Fruit fly (Drosophila melanogaster) whole organism, prepupa: ENCODE data around the gene lace.

Experiments
- Blimp-1 ChIP-seq: fragments of 200-800 bp; sonication (Bioruptor generic); optimal IDR thresholded peaks from 3 replicates; lab custom pipeline; 2017; ENCODE audit warnings: missing biosample characterization, missing genetic modification characterization, mild to moderate bottlenecking, moderate library complexity, missing genetic modification reagents
- CG10631 ChIP-seq: fragments of 200-800 bp; sonication (Bioruptor generic); optimal IDR thresholded peaks from 2 replicates; lab custom pipeline; 2016; ENCODE audit warnings: missing biosample characterization, missing genetic modification characterization
- CG11902 ChIP-seq: fragments of 200-800 bp; sonication (Bioruptor generic); optimal IDR thresholded peaks from 3 replicates; lab custom pipeline; 2016; ENCODE audit warnings: missing biosample characterization, missing genetic modification characterization
- CG15336 ChIP-seq: fragments of 200-800 bp; sonication (Bioruptor generic); IDR thresholded peaks from 2 replicates; pipeline ENCODE4 v1.3.6; 2022; ENCODE audit warnings: missing biosample characterization, missing genetic modification characterization
- CG1621 ChIP-seq: fragments of 200-800 bp; sonication (Bioruptor generic); optimal IDR thresholded peaks from 3 replicates; lab custom pipeline; 2018; ENCODE audit warnings: missing biosample characterization, mild to moderate bottlenecking, missing genetic modification characterization
- CG16779 ChIP-seq: fragments of 200-800 bp; sonication (Bioruptor generic); optimal IDR thresholded peaks from 3 replicates; lab custom pipeline; 2017; ENCODE audit warnings: missing biosample characterization, mild to moderate bottlenecking, missing genetic modification characterization
- CG31627 ChIP-seq: fragments of 200-800 bp; sonication (Bioruptor generic); optimal IDR thresholded peaks from 3 replicates; lab custom pipeline; 2016; ENCODE audit warnings: missing biosample characterization, missing genetic modification characterization
- CG34406 ChIP-seq: fragments of 200-800 bp; sonication (Bioruptor generic); optimal IDR thresholded peaks from 3 replicates; lab custom pipeline; 2016; ENCODE audit warnings: missing biosample characterization, missing genetic modification characterization
- CG3919 ChIP-seq: fragments of 200-800 bp; sonication (Bioruptor generic); optimal IDR thresholded peaks from 3 replicates; lab custom pipeline; 2016; ENCODE audit warnings: missing biosample characterization, missing genetic modification characterization
- CG4318 ChIP-seq: fragments of 200-800 bp; sonication (Bioruptor generic); optimal IDR thresholded peaks from 3 replicates; lab custom pipeline; 2017; ENCODE audit warnings: missing biosample characterization, mild to moderate bottlenecking, missing genetic modification characterization
- CG6163 ChIP-seq: fragments of 200-800 bp; sonication (Bioruptor generic); IDR thresholded peaks from 3 replicates; pipeline ENCODE4 v1.3.6; 2022; ENCODE audit warnings: missing biosample characterization, missing genetic modification characterization
- CG6276 ChIP-seq: fragments of 200-800 bp; sonication (Bioruptor generic); optimal IDR thresholded peaks from 2 replicates; lab custom pipeline; 2017; ENCODE audit warnings: missing biosample characterization, mild to moderate bottlenecking, missing genetic modification characterization
- CG6792 ChIP-seq: fragments of 200-800 bp; sonication (Bioruptor generic); optimal IDR thresholded peaks from 3 replicates; lab custom pipeline; 2016; ENCODE audit warnings: missing biosample characterization, missing genetic modification characterization
- CG6808 ChIP-seq: fragments of 200-800 bp; sonication (Bioruptor generic); optimal IDR thresholded peaks from 3 replicates; lab custom pipeline; 2017; ENCODE audit warnings: missing biosample characterization, missing genetic modification characterization, mild to moderate bottlenecking, moderate library complexity, missing genetic modification reagents
- CG7368 ChIP-seq: fragments of 200-800 bp; sonication (Bioruptor generic); optimal IDR thresholded peaks from 3 replicates; lab custom pipeline; 2016; ENCODE audit warnings: missing biosample characterization, missing genetic modification characterization
- CG8319 ChIP-seq: fragments of 200-800 bp; sonication (Bioruptor generic); optimal IDR thresholded peaks from 3 replicates; lab custom pipeline; 2016; ENCODE audit warnings: missing biosample characterization, missing genetic modification characterization
- CG8632 ChIP-seq: fragments of 200-800 bp; sonication (Bioruptor generic); optimal IDR thresholded peaks from 3 replicates; lab custom pipeline; 2016; ENCODE audit warnings: missing biosample characterization, missing genetic modification characterization
- CG9139 ChIP-seq: fragments of 200-800 bp; sonication (Bioruptor generic); optimal IDR thresholded peaks from 3 replicates; lab custom pipeline; 2017; ENCODE audit warnings: missing biosample characterization, mild to moderate bottlenecking, missing genetic modification characterization
- Eip75B ChIP-seq: fragments of 200-800 bp; sonication (Bioruptor generic); optimal IDR thresholded peaks from 3 replicates; lab custom pipeline; 2016; ENCODE audit warnings: missing biosample characterization, missing genetic modification characterization
- Eip78C ChIP-seq: fragments of 200-800 bp; sonication (Bioruptor generic); peaks from one replicate; lab custom pipeline; 2016; ENCODE audit warnings: missing biosample characterization, missing genetic modification characterization
- Eip93F ChIP-seq: fragments of 200-800 bp; sonication (Bioruptor generic); optimal IDR thresholded peaks from 2 replicates; lab custom pipeline; 2016; ENCODE audit warnings: missing biosample characterization, mild to moderate bottlenecking, missing genetic modification characterization
- Ets21C ChIP-seq: fragments of 200-800 bp; sonication (Bioruptor generic); optimal IDR thresholded peaks from 3 replicates; lab custom pipeline; 2016; ENCODE audit warnings: missing biosample characterization, missing genetic modification characterization
- Ets96B ChIP-seq: fragments of 200-800 bp; optimal IDR thresholded peaks from 2 replicates; lab custom pipeline; 2019; ENCODE audit warnings: missing biosample characterization, mild to moderate bottlenecking, missing genetic modification characterization, moderate library complexity
- Gug ChIP-seq: fragments of 200-800 bp; sonication (Bioruptor generic); IDR thresholded peaks from 2 replicates; pipeline ENCODE4 v1.3.6; 2022; ENCODE audit warnings: missing biosample characterization, missing genetic modification characterization
- Hr38 ChIP-seq: sonication (Bioruptor generic); optimal IDR thresholded peaks from 2 replicates; lab custom pipeline; 2016; ENCODE audit warnings: missing biosample characterization, missing genetic modification characterization
- Hr39 ChIP-seq: fragments of 200-800 bp; sonication (Bioruptor generic); optimal IDR thresholded peaks from 2 replicates; lab custom pipeline; 2016; ENCODE audit warnings: missing biosample characterization, missing genetic modification characterization
- Hr4 ChIP-seq: fragments of 200-800 bp; sonication (Bioruptor generic); optimal IDR thresholded peaks from 3 replicates; lab custom pipeline; 2016; ENCODE audit warnings: missing biosample characterization, missing genetic modification characterization
- Met ChIP-seq: fragments of 200-800 bp; sonication (Bioruptor generic); optimal IDR thresholded peaks from 3 replicates; lab custom pipeline; 2016; ENCODE audit warnings: missing biosample characterization, missing genetic modification characterization
- Smox ChIP-seq: fragments of 200-800 bp; sonication (Bioruptor generic); optimal IDR thresholded peaks from 3 replicates; lab custom pipeline; 2016; ENCODE audit warnings: missing biosample characterization, missing genetic modification characterization
- Sox102F ChIP-seq: fragments of 200-800 bp; sonication (Bioruptor generic); optimal IDR thresholded peaks from 2 replicates; lab custom pipeline; 2016; ENCODE audit warnings: missing biosample characterization, mild to moderate bottlenecking, missing genetic modification characterization
- achi ChIP-seq: fragments of 200-800 bp; sonication (Bioruptor generic); optimal IDR thresholded peaks from 3 replicates; lab custom pipeline; 2016; ENCODE audit warnings: missing biosample characterization, missing genetic modification characterization
- acj6 ChIP-seq: fragments of 200-800 bp; sonication (Bioruptor generic); optimal IDR thresholded peaks from 3 replicates; lab custom pipeline; 2016; ENCODE audit warnings: missing biosample characterization, missing genetic modification characterization
- cyc ChIP-seq: fragments of 200-800 bp; sonication (Bioruptor generic); optimal IDR thresholded peaks from 3 replicates; lab custom pipeline; 2016; ENCODE audit warnings: missing biosample characterization, missing genetic modification characterization
- dac ChIP-seq: fragments of 200-800 bp; sonication (Bioruptor generic); optimal IDR thresholded peaks from 2 replicates; lab custom pipeline; 2017; ENCODE audit warnings: missing biosample characterization, mild to moderate bottlenecking, missing genetic modification characterization
- dsx ChIP-seq: fragments of 200-800 bp; optimal IDR thresholded peaks from 3 replicates; lab custom pipeline; 2019; ENCODE audit warnings: missing biosample characterization, mild to moderate bottlenecking, missing genetic modification characterization, moderate library complexity; ENCODE audit not compliant: poor library complexity, severe bottlenecking
- esn ChIP-seq: fragments of 200-800 bp; sonication (Bioruptor generic); optimal IDR thresholded peaks from 2 replicates; lab custom pipeline; 2016; ENCODE audit warnings: missing biosample characterization, mild to moderate bottlenecking, missing genetic modification characterization, moderate library complexity
- fd59A ChIP-seq: fragments of 200-800 bp; sonication (Bioruptor generic); optimal IDR thresholded peaks from 2 replicates; lab custom pipeline; 2017; ENCODE audit warnings: missing biosample characterization, mild to moderate bottlenecking, missing genetic modification characterization, missing genetic modification reagents
- fd85E ChIP-seq: fragments of 200-800 bp; sonication (Bioruptor generic); optimal IDR thresholded peaks from 3 replicates; lab custom pipeline; 2016; ENCODE audit warnings: missing biosample characterization, missing genetic modification characterization
- lz ChIP-seq: fragments of 200-800 bp; sonication (Bioruptor generic); optimal IDR thresholded peaks from 3 replicates; lab custom pipeline; 2016; ENCODE audit warnings: missing biosample characterization, missing genetic modification characterization
- net ChIP-seq: fragments of 200-800 bp; sonication (Bioruptor generic); optimal IDR thresholded peaks from 3 replicates; lab custom pipeline; 2016; ENCODE audit warnings: missing biosample characterization, missing genetic modification characterization
- pdm3 ChIP-seq: fragments of 200-800 bp; sonication (Bioruptor generic); optimal IDR thresholded peaks from 3 replicates; lab custom pipeline; 2016; ENCODE audit warnings: missing biosample characterization, missing genetic modification characterization
- salr ChIP-seq, 2 experiments: fragments of 200-800 bp; sonication (Bioruptor generic); optimal IDR thresholded peaks; 3 replicates each; lab custom pipeline; 2016 to 2018; ENCODE audit warnings: missing biosample characterization in 2 of 2, missing genetic modification characterization in 2 of 2, mild to moderate bottlenecking in 1 of 2
- spab ChIP-seq: fragments of 200-800 bp; sonication (Bioruptor generic); optimal IDR thresholded peaks from 2 replicates; lab custom pipeline; 2017; ENCODE audit warnings: missing biosample characterization, mild to moderate bottlenecking, missing genetic modification characterization, missing genetic modification reagents
- svp ChIP-seq: fragments of 200-800 bp; sonication (Bioruptor generic); peaks from one replicate; lab custom pipeline; 2016; ENCODE audit warnings: missing biosample characterization, missing genetic modification characterization
- topi ChIP-seq: fragments of 200-800 bp; sonication (Bioruptor generic); optimal IDR thresholded peaks from 3 replicates; lab custom pipeline; 2016; ENCODE audit warnings: missing biosample characterization, missing genetic modification characterization
- vri ChIP-seq: fragments of 200-800 bp; sonication (Bioruptor generic); optimal IDR thresholded peaks from 3 replicates; lab custom pipeline; 2016; ENCODE audit warnings: missing biosample characterization, mild to moderate bottlenecking, missing genetic modification characterization

The lace gene

DNA sequence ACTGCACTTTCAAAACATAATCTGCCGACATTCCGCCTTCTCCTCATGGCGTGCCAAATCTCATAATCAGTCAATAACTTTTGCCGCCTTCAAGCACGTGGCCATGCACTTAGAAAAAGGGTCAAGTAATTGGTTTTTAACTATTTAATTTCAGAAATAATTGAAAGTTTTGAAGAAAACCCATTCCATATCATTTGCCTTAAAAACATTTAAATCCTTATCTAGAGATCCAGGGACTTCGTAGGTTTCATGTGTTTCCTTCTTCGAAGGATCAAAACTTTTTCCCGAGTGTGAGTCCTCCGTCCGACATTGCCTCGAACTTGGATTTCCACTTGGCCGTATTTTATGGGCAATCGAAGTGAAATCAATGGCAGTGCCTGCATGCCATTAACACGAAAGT, 40.0 kb upstream of the lace start (continued):
- TF ChIP-seq Smox (GFP tag; lab: Kevin White, UChicago): peak; percentile 42
- TF ChIP-seq fd85E (GFP tag; lab: Kevin White, UChicago): no peak
- peak; percentile 73 for TF ChIP-seq esn
- TF ChIP-seq spab (GFP tag; lab: Kevin White, UChicago): peak; percentile 40
- TF ChIP-seq CG16779 (tag; lab: Kevin White, UChicago): no peak
- peak; percentile 26 for TF ChIP-seq CG9139 (GFP tag; lab: Kevin White, UChicago)
- peak; percentile 62 for TF ChIP-seq Ets96B (tag; lab: Kevin White, UChicago)
- peak; percentile 45 for TF ChIP-seq Eip75B (GFP tag; lab: Kevin White, UChicago)
- TF ChIP-seq CG6792 (GFP tag; lab: Kevin White, UChicago): peak; percentile 52
- peak; percentile 85 for TF ChIP-seq svp
- peak; percentile 18 for TF ChIP-seq CG6808 (GFP tag; lab: Kevin White, UChicago)
- TF ChIP-seq Ets21C (GFP tag; lab: Kevin White, UChicago): peak; percentile 17
- TF ChIP-seq CG34406 (GFP tag; lab: Kevin White, UChicago): peak; percentile 56
- peak; percentile 69 for TF ChIP-seq topi (GFP tag; lab: Kevin White, UChicago)
- TF ChIP-seq lz (GFP tag; lab: Kevin White, UChicago): peak; percentile 61
- TF ChIP-seq cyc (GFP tag; lab: Kevin White, UChicago): peak; percentile 59
- TF ChIP-seq CG6163 (GFP tag; lab: Robert Waterston, UW): peak; percentile 73
- TF ChIP-seq achi (GFP tag; lab: Kevin White, UChicago): peak; percentile 60
- TF ChIP-seq CG31627 (GFP tag; lab: Kevin White, UChicago): peak; percentile 61
- TF ChIP-seq CG6276: no peak
- peak; percentile 11 for TF ChIP-seq Hr4 (GFP tag; lab: Kevin White, UChicago)
- TF ChIP-seq vri (GFP tag; lab: Kevin White, UChicago): peak; percentile 46

DNA sequence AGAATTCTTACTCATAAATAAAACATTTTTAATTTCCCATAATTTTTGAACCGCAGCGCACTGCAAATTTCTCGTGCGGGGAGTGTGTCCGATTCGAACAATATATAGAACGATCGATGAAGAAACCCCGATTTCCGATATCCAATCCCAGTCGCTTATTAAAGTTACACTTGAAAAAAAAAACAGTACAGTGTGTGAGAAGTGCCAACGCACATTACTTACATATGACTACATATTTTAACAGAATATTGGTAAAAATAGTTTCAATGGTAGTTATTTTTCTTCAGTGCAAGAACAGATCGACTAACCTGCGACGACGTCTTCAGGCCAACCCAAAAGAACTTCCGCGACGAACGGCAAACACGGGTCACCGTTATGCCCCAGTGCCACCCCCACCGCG, 35.9 kb upstream of the lace start:
- TF ChIP-seq cyc (GFP tag; lab: Kevin White, UChicago): peak; percentile 27
- TF ChIP-seq dac (GFP tag; lab: Kevin White, UChicago): no peak
- TF ChIP-seq CG8632 (GFP tag; lab: Kevin White, UChicago): no peak
- peak; percentile 57 for TF ChIP-seq Hr39 (GFP tag; lab: Kevin White, UChicago)
- no peak for TF ChIP-seq CG3919 (GFP tag; lab: Kevin White, UChicago)
- TF ChIP-seq Met (GFP tag; lab: Kevin White, UChicago): peak; percentile 40
- no peak for TF ChIP-seq CG10631 (GFP tag; lab: Kevin White, UChicago)
- no peak for TF ChIP-seq CG9139 (GFP tag; lab: Kevin White, UChicago)
- peak; percentile 27 for TF ChIP-seq Eip78C
- no peak for TF ChIP-seq net
- peak; percentile 39 for TF ChIP-seq lz (GFP tag; lab: Kevin White, UChicago)
- peak; percentile 3 for TF ChIP-seq Ets21C (GFP tag; lab: Kevin White, UChicago)
- TF ChIP-seq topi (GFP tag; lab: Kevin White, UChicago): peak; percentile 20
- TF ChIP-seq Gug: no peak
- TF ChIP-seq CG31627 (GFP tag; lab: Kevin White, UChicago): peak; percentile 36
- TF ChIP-seq svp: peak; percentile 64
- peak; percentile 5 for TF ChIP-seq Smox (GFP tag; lab: Kevin White, UChicago)
- TF ChIP-seq pdm3 (GFP tag; lab: Kevin White, UChicago): no peak

DNA sequence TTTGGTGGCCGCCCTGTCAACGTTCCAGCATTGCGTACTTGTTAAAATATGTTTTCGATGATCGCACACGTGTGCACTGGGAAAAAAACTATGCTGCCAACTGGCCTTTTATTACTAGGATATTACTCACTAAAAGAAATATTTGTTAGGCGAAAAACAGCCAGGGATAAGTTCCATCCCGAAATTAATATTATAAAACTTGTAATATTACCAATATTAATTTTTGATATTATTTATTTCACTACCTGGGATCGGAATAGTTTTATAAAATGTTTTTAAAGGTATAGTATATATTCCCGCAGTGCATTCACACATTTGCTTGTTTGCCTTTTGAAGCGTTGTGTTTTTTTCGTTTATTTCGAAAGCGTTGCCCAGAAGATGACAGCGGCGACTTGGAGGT, 35.4 kb upstream of the lace start:
- peak; percentile 46 for TF ChIP-seq CG34406 (GFP tag; lab: Kevin White, UChicago)
- TF ChIP-seq Hr39 (GFP tag; lab: Kevin White, UChicago): peak; percentile 30
- peak; percentile 5 for TF ChIP-seq achi (GFP tag; lab: Kevin White, UChicago)
- TF ChIP-seq Eip93F (GFP tag; lab: Kevin White, UChicago): peak; percentile 60
- TF ChIP-seq Gug: no peak
- no peak for TF ChIP-seq Hr38 (GFP tag; lab: Kevin White, UChicago)
- peak; percentile 21 for TF ChIP-seq lz (GFP tag; lab: Kevin White, UChicago)
- TF ChIP-seq CG6808 (GFP tag; lab: Kevin White, UChicago): peak; percentile 17
- TF ChIP-seq Ets21C (GFP tag; lab: Kevin White, UChicago): no peak
- peak; percentile 42 for TF ChIP-seq Blimp-1 (GFP tag; lab: Kevin White, UChicago)
- TF ChIP-seq CG7368 (GFP tag; lab: Kevin White, UChicago): peak; percentile 14
- TF ChIP-seq Eip78C: peak; percentile 84
- no peak for TF ChIP-seq Eip75B (GFP tag; lab: Kevin White, UChicago)
- peak; percentile 32 for TF ChIP-seq Sox102F (GFP tag; lab: Kevin White, UChicago)
- 0 out of 3 replicates have a peak, but pooled peaks have one; percentile 10 for TF ChIP-seq CG6163 (GFP tag; lab: Robert Waterston, UW)
- peak; percentile 12 for TF ChIP-seq acj6 (GFP tag; lab: Kevin White, UChicago)
- no peak for TF ChIP-seq CG1621 (tag; lab: Kevin White, UChicago)
- TF ChIP-seq CG15336 (GFP tag; lab: Robert Waterston, UW): no peak
- TF ChIP-seq Smox (GFP tag; lab: Kevin White, UChicago): peak; percentile 25
- no peak for TF ChIP-seq salr (GFP tag; optimal IDR thresholded peaks at IDR 0.05; lab: Kevin White, UChicago)
- TF ChIP-seq CG8319 (GFP tag; lab: Kevin White, UChicago): peak; percentile 1
- no peak for TF ChIP-seq CG4318
- TF ChIP-seq fd59A (GFP tag; lab: Kevin White, UChicago): peak; percentile 37
- TF ChIP-seq dsx (GFP tag; lab: Kevin White, UChicago): peak; percentile 29
- no peak for TF ChIP-seq CG11902 (GFP tag; lab: Kevin White, UChicago)
